Worm (Caenorhabditis elegans) whole organism, L1 larva: ENCODE measurements around the gene num-1.
A peak's percentile ranks its signal among the peaks of the same experiment; 100 is the strongest.

Source experiments
- C04F5.9 ChIP-seq: sonication (generic microtip); optimal IDR thresholded peaks from 2 replicates; lab custom pipeline; 2016; ENCODE audit warnings: missing genetic modification characterization, missing compliant biosample characterization
- C16A3.4 ChIP-seq: fragments of 150-350 bp; optimal IDR thresholded peaks from 2 replicates; lab custom pipeline; 2014; ENCODE audit warnings: missing biosample characterization, missing genetic modification characterization
- aly-2 ChIP-seq: fragments of 150-350 bp; optimal IDR thresholded peaks from 2 replicates; lab custom pipeline; 2014; ENCODE audit warnings: missing biosample characterization, missing genetic modification characterization
- ama-1 ChIP-seq: fragments of 150-350 bp; optimal IDR thresholded peaks from 2 replicates; lab custom pipeline; 2014
- blmp-1 ChIP-seq: fragments of 150-350 bp; optimal IDR thresholded peaks from 2 replicates; lab custom pipeline; 2014; ENCODE audit warnings: missing biosample characterization, missing genetic modification characterization
- ceh-63 ChIP-seq: fragments of 200-800 bp; sonication (Bioruptor generic); optimal IDR thresholded peaks from 2 replicates; lab custom pipeline; 2018; ENCODE audit warnings: mild to moderate bottlenecking, missing genetic modification characterization, missing compliant biosample characterization
- ceh-88 ChIP-seq: fragments of 200-800 bp; sonication (Bioruptor generic); IDR thresholded peaks from 2 replicates; pipeline ENCODE4 v1.3.6; 2022; ENCODE audit warnings: missing genetic modification characterization, missing compliant biosample characterization
- efl-1 ChIP-seq, 4 experiments: fragments of 150-350 bp; optimal IDR thresholded peaks in 3 of 4; peaks in 1 of 4; 1 replicate in 1 of 4; 2 replicates in 3 of 4; lab custom pipeline; 2014; ENCODE audit warnings: missing biosample characterization in 2 of 4, missing genetic modification characterization in 2 of 4, missing genetic modification reagents in 2 of 4
- efl-3 ChIP-seq: fragments of 200-800 bp; sonication (Bioruptor generic); optimal IDR thresholded peaks from 2 replicates; lab custom pipeline; 2018; ENCODE audit warnings: mild to moderate bottlenecking, missing genetic modification characterization, missing compliant biosample characterization
- egl-13 ChIP-seq: sonication (generic microtip); optimal IDR thresholded peaks from 2 replicates; lab custom pipeline; 2016; ENCODE audit warnings: missing genotype, missing genetic modification reagents, missing genetic modification characterization, missing compliant biosample characterization
- elt-2 ChIP-seq: sonication (generic microtip); optimal IDR thresholded peaks from 2 replicates; lab custom pipeline; 2016; ENCODE audit warnings: missing genetic modification characterization, mild to moderate bottlenecking, inconsistent platforms, missing compliant biosample characterization, missing genetic modification reagents
- fkh-10 ChIP-seq: sonication (generic microtip); optimal IDR thresholded peaks from 2 replicates; lab custom pipeline; 2017; ENCODE audit warnings: missing biosample characterization, missing genetic modification reagents, missing genetic modification characterization
- hlh-17 ChIP-seq: fragments of 200-800 bp; sonication (Bioruptor generic); optimal IDR thresholded peaks from 2 replicates; lab custom pipeline; 2018; ENCODE audit warnings: missing genetic modification characterization, mild to moderate bottlenecking, missing compliant biosample characterization, moderate library complexity, borderline replicate concordance
- jun-1 ChIP-seq: fragments of 150-350 bp; optimal IDR thresholded peaks from 2 replicates; lab custom pipeline; 2014; ENCODE audit warnings: missing biosample characterization, missing genetic modification reagents, missing genetic modification characterization
- mdl-1 ChIP-seq, 2 experiments: fragments of 150-350 bp; optimal IDR thresholded peaks; 2 replicates each; lab custom pipeline; 2014 to 2017; ENCODE audit warnings: missing biosample characterization in 2 of 2, missing genetic modification characterization in 2 of 2, inconsistent platforms in 1 of 2
- nhr-12 ChIP-seq: sonication (generic microtip); optimal IDR thresholded peaks from 2 replicates; lab custom pipeline; 2017; ENCODE audit warnings: missing biosample characterization, missing genetic modification characterization
- nhr-237 ChIP-seq: fragments of 150-350 bp; optimal IDR thresholded peaks from 2 replicates; lab custom pipeline; 2014; ENCODE audit warnings: missing biosample characterization, missing genetic modification characterization
- nhr-28 ChIP-seq: fragments of 150-350 bp; optimal IDR thresholded peaks from 2 replicates; lab custom pipeline; 2014; ENCODE audit warnings: missing biosample characterization, missing genetic modification characterization
- nhr-47 ChIP-seq: sonication (generic microtip); optimal IDR thresholded peaks from 2 replicates; lab custom pipeline; 2016; ENCODE audit warnings: mild to moderate bottlenecking, missing genetic modification characterization, moderate library complexity, missing compliant biosample characterization
- nhr-71 ChIP-seq: sonication (generic microtip); optimal IDR thresholded peaks from 2 replicates; lab custom pipeline; 2016; ENCODE audit warnings: mild to moderate bottlenecking, missing genetic modification characterization, moderate library complexity, missing compliant biosample characterization
- nhr-76 ChIP-seq: sonication (generic microtip); optimal IDR thresholded peaks from 2 replicates; lab custom pipeline; 2017; ENCODE audit warnings: missing biosample characterization, missing genetic modification characterization
- nhr-84 ChIP-seq: sonication (generic microtip); optimal IDR thresholded peaks from 2 replicates; lab custom pipeline; 2017; ENCODE audit warnings: missing biosample characterization, missing genetic modification characterization
- nhr-90 ChIP-seq: sonication (generic microtip); optimal IDR thresholded peaks from 2 replicates; lab custom pipeline; 2016; ENCODE audit warnings: mild to moderate bottlenecking, missing genetic modification characterization, missing compliant biosample characterization; ENCODE audit not compliant: poor library complexity
- pag-3 ChIP-seq: sonication (generic microtip); optimal IDR thresholded peaks from 2 replicates; lab custom pipeline; 2017; ENCODE audit warnings: missing genetic modification characterization, mild to moderate bottlenecking, missing compliant biosample characterization, antibody characterized with exemption, borderline replicate concordance; ENCODE audit not compliant: insufficient read depth
- pqm-1 ChIP-seq: sonication (generic microtip); optimal IDR thresholded peaks from 3 replicates; lab custom pipeline; 2017; ENCODE audit warnings: missing biosample characterization, missing genetic modification characterization
- snu-23 ChIP-seq: sonication (generic microtip); optimal IDR thresholded peaks from 2 replicates; lab custom pipeline; 2016; ENCODE audit warnings: missing genetic modification characterization, missing compliant biosample characterization
- sptf-1 ChIP-seq: fragments of 150-350 bp; optimal IDR thresholded peaks from 2 replicates; lab custom pipeline; 2014; ENCODE audit warnings: missing biosample characterization, missing genetic modification characterization
- sup-37 ChIP-seq: fragments of 200-800 bp; sonication (Bioruptor generic); optimal IDR thresholded peaks from 2 replicates; lab custom pipeline; 2018; ENCODE audit warnings: mild to moderate bottlenecking, missing genetic modification characterization, missing compliant biosample characterization
- tbx-2 ChIP-seq: sonication (generic microtip); optimal IDR thresholded peaks from 2 replicates; lab custom pipeline; 2016; ENCODE audit warnings: missing genetic modification characterization, missing compliant biosample characterization
- unc-130 ChIP-seq: fragments of 150-350 bp; optimal IDR thresholded peaks from 2 replicates; lab custom pipeline; 2017; ENCODE audit warnings: missing biosample characterization, missing genetic modification characterization, inconsistent platforms
- unc-62 ChIP-seq: fragments of 150-350 bp; optimal IDR thresholded peaks from 2 replicates; lab custom pipeline; 2014; ENCODE audit warnings: missing biosample characterization, missing genetic modification reagents, missing genetic modification characterization
- unc-98 ChIP-seq: fragments of 200-800 bp; sonication (Bioruptor generic); IDR thresholded peaks from 2 replicates; pipeline ENCODE4 v1.3.6; 2022; ENCODE audit warnings: missing genetic modification characterization, missing compliant biosample characterization
- ztf-4 ChIP-seq: fragments of 150-350 bp; optimal IDR thresholded peaks from 2 replicates; lab custom pipeline; 2014; ENCODE audit warnings: missing biosample characterization, missing genetic modification characterization

Gene num-1

DNA sequence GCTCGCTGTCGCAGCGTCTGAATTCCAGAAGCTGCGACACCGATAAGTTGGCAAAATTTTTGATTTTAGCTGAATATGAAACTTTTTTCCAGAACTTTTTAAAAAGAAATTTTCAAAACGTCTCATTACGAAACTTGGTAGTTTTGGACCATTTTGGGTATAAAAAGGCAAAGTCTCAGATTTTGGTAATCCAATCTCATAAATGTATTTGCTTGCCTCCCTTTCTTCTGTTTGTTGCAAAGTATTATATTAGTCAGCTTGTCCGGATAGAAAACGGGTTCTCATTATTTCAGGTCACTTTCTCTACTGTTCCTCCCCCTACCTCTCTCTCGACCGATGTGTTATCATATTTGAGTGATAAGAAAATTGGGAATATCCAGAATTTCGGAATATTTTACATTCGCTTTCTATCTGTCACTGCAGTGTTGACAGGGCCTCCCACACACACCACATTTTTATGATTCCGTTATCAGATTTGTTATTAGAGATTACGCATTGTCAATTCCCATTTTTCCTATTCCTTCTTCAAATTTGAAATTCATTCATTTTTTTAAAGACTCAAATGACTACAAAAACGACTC, 24.1 kb downstream of the num-1 start, which contains the start of gene F31D4.5:
TSS of gene F31D4.5 (plus strand) at position 491 of the 581 bp plus-strand sequence.
- TF ChIP-seq efl-1 (optimal IDR thresholded peaks at IDR 0.05; lab: Kevin White, UChicago) (no peak), efl-1 (GFP tag; optimal IDR thresholded peaks at IDR 0.05 in 1 of 2; lab: Kevin White, UChicago) (peak in 1 of 2 experiments; percentile 61), jun-1 (tag; lab: Kevin White, UChicago) (no peak), fkh-10 (GFP tag; lab: Kevin White, UChicago) (no peak)

DNA sequence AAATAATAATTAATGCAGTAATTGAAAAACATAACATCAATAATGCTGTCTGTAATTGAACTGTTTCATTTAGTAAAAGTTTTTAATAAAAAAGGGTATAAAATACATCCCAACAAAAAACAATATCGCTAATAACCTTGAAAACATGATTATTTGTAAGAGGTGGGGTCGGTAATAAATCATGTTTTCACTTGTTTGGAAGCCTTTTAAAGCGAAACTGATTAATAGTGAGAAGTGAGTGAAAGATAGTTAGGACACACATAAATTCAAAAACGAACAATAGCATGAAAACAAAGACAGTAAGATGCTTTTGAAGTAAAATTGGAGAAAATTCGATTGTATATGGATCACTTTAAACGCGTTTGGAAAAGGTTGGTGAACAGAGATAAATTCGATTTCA, 31.5 kb downstream of the num-1 start, which contains the start of gene try-4:
TSS of gene try-4 (minus strand) at position 74 of the 400 bp plus-strand sequence.
- TF ChIP-seq nhr-90 (tag; lab: Kevin White, UChicago) (no peak), nhr-76 (tag; lab: Kevin White, UChicago) (no peak), blmp-1 (tag; lab: Kevin White, UChicago) (peak; percentile 71), ceh-63 (GFP tag; lab: Kevin White, UChicago) (no peak), snu-23 (GFP tag; lab: Kevin White, UChicago) (no peak), nhr-84 (tag; lab: Kevin White, UChicago) (no peak), unc-130 (tag; lab: Kevin White, UChicago) (no peak)
- TF ChIP-seq, all 84 proteins: peak for 1

DNA sequence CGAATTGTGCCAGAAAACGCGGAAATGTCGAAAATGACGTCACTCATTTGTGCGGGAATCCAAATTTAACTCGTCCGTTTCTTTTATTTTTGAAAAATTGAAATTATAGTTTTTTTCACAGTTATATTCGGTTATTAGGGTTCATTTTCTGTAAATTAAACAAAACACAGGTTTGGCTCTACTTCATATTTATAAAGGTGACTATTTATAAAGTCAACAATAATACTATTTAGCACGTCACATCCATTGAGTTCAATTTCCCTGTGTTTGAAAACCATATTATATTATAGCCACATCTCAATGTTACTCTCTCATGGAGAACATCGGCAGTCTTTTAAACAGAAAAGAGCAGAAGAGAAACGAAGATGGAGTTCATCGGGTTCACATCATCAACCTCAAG, 33.1 kb downstream of the num-1 start, which contains the start of gene twk-35:
TSS of gene twk-35 (plus strand) at position 301 of the 400 bp plus-strand sequence.
- TF ChIP-seq blmp-1 (tag; lab: Kevin White, UChicago) = no peak
- TF ChIP-seq C04F5.9 (tag; lab: Kevin White, UChicago) = no peak
- TF ChIP-seq unc-62 (GFP tag; lab: Kevin White, UChicago) = no peak
- TF ChIP-seq jun-1 (tag; lab: Kevin White, UChicago) = no peak
- TF ChIP-seq C16A3.4 = no peak

DNA sequence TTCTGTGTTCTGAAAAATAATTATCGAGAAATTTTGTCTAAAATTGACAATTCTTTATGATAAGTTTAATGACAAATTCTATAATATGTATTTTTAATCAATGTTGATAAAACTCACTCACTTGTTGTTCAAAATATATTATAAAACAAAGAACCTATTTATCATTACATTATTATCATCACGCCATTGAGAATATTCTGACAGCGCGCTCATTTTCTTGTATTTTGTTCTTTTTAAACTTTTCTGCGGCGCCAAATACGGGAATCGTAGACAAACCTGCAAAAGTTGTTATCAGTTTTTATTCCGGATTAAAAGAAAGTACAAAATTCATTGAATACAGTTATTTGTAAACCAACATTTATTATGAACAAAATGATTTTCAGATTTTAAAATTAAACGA, 36.8 kb downstream of the num-1 start:
- TF ChIP-seq ceh-88 (no peak), nhr-47 (tag; lab: Kevin White, UChicago) (no peak), tbx-2 (no peak), nhr-90 (tag; lab: Kevin White, UChicago) (peak; percentile 7), ztf-4 (tag; lab: Kevin White, UChicago) (no peak), elt-2 (peak; percentile 67), C04F5.9 (tag; lab: Kevin White, UChicago) (no peak), egl-13 (tag; lab: Kevin White, UChicago) (no peak), mdl-1 (tag; optimal IDR thresholded peaks at IDR 0.05; lab: Kevin White, UChicago) (no peak), ama-1 (no peak), nhr-237 (tag; lab: Kevin White, UChicago) (no peak)

DNA sequence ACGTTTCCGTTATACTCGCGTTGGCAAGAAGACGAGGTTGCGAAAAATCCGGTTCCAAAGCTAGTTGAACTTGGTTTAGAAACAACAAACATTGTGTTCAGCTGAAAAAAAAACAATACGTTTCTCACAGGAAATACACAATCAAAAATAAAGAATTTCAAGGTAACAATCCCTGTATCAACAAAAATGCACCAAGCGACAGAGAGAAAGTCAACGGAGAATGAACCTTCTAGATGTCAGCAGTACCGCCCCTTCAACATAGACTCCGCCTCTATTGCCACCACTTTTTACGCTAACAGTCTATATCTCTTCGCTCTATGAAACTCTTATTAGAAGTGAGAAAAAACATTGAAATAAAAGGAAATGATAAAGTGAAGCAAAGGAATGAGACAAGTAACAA, 38.7 kb downstream of the num-1 start, which contains the start of gene F31D4.8:
TSS of gene F31D4.8 (minus strand) at position 101 of the 400 bp plus-strand sequence.
- no peak for TF ChIP-seq pag-3 (tag; lab: Kevin White, UChicago)
- TF ChIP-seq efl-1 (optimal IDR thresholded peaks at IDR 0.05; lab: Kevin White, UChicago) = no peak
- peak in 1 of 2 experiments; percentile 58 for TF ChIP-seq efl-1 (GFP tag; optimal IDR thresholded peaks at IDR 0.05 in 1 of 2; lab: Kevin White, UChicago)

DNA sequence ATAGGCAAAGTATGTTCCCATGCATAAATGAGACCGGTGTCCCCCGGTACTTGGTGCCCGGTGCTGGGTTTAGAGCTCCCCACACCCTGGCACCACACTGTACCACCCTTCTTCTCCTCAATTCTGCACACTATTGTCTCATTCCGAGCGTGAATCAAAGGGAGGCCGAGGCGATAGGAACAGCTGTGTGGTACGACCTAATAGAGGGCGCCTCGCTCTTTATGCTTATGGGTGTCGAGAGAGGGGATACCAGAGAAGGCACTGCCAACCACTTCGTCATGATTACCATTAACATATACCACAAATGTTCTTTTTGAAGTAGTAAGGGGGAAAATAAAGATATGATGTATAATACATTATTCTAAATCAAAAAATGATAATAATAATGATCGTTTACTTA, 41.0 kb downstream of the num-1 start:
- TF ChIP-seq nhr-71 (tag; lab: Kevin White, UChicago) (no peak), pqm-1 (tag; lab: Kevin White, UChicago) (no peak), C04F5.9 (tag; lab: Kevin White, UChicago) (no peak), unc-98 (GFP tag; lab: Robert Waterston, UW) (no peak), efl-3 (GFP tag; lab: Kevin White, UChicago) (no peak), nhr-47 (tag; lab: Kevin White, UChicago) (no peak), ceh-88 (no peak), nhr-12 (no peak), nhr-28 (tag; lab: Kevin White, UChicago) (no peak), hlh-17 (GFP tag; lab: Kevin White, UChicago) (no peak), nhr-237 (tag; lab: Kevin White, UChicago) (no peak), unc-130 (tag; lab: Kevin White, UChicago) (no peak), aly-2 (tag; lab: Kevin White, UChicago) (no peak), sptf-1 (tag; lab: Kevin White, UChicago) (no peak), sup-37 (no peak)
